Worm (Caenorhabditis elegans) whole organism, mixed stage, embryonic: ENCODE results near the gene C30H6.8.

Experiments used
- blmp-1 ChIP-seq: fragments of 150-350 bp; optimal IDR thresholded peaks from 2 replicates; lab custom pipeline; 2014; ENCODE audit warnings: missing biosample characterization, missing genetic modification characterization
- ceh-83 ChIP-seq: fragments of 200-800 bp; sonication (Bioruptor generic); optimal IDR thresholded peaks from 2 replicates; lab custom pipeline; 2018; ENCODE audit warnings: mild to moderate bottlenecking, missing genetic modification characterization, missing compliant biosample characterization
- elt-1 ChIP-seq: sonication (generic microtip); optimal IDR thresholded peaks from 2 replicates; lab custom pipeline; 2017; ENCODE audit warnings: missing genetic modification characterization, mild to moderate bottlenecking, missing compliant biosample characterization, antibody characterized with exemption, moderate library complexity, borderline replicate concordance; ENCODE audit not compliant: insufficient read depth
- lin-13 ChIP-seq: fragments of 150-350 bp; optimal IDR thresholded peaks from 2 replicates; lab custom pipeline; 2014; ENCODE audit warnings: missing biosample characterization, missing genetic modification characterization
- lsy-2 ChIP-seq: fragments of 150-350 bp; optimal IDR thresholded peaks from 2 replicates; lab custom pipeline; 2014; ENCODE audit warnings: missing biosample characterization, missing genetic modification characterization
- mep-1 ChIP-seq: fragments of 150-350 bp; optimal IDR thresholded peaks from 2 replicates; lab custom pipeline; 2017; ENCODE audit warnings: missing biosample characterization, missing genetic modification reagents, missing genetic modification characterization, inconsistent platforms
- nhr-237 ChIP-seq: fragments of 150-350 bp; optimal IDR thresholded peaks from 2 replicates; lab custom pipeline; 2014; ENCODE audit warnings: missing biosample characterization, missing genetic modification characterization
- nhr-28 ChIP-seq: fragments of 150-350 bp; optimal IDR thresholded peaks from 2 replicates; lab custom pipeline; 2014; ENCODE audit warnings: missing biosample characterization, missing genetic modification characterization
- snpc-4 ChIP-seq: fragments of 150-350 bp; optimal IDR thresholded peaks from 2 replicates; lab custom pipeline; 2014; ENCODE audit warnings: missing biosample characterization, missing genetic modification characterization
- sptf-1 ChIP-seq: sonication (generic microtip); optimal IDR thresholded peaks from 2 replicates; lab custom pipeline; 2017; ENCODE audit warnings: mild to moderate bottlenecking, missing genetic modification characterization, moderate library complexity, missing compliant biosample characterization
- tbx-8 ChIP-seq: fragments of 200-800 bp; sonication (Bioruptor generic); optimal IDR thresholded peaks from 2 replicates; lab custom pipeline; 2018; ENCODE audit warnings: mild to moderate bottlenecking, missing genetic modification characterization, moderate library complexity, missing compliant biosample characterization
- unc-39 ChIP-seq: fragments of 150-350 bp; optimal IDR thresholded peaks from 2 replicates; lab custom pipeline; 2014; ENCODE audit warnings: missing biosample characterization, missing genetic modification characterization

ce11 chrIV:17346599-17347218 lies 35.4 kb upstream of the C30H6.8 start, which contains the start of the genes clec-197 and clec-198:
- TF ChIP-seq lin-13 (tag; lab: Kevin White, UChicago) (no peak), elt-1 (tag; lab: Kevin White, UChicago) (no peak), tbx-8 (GFP tag; lab: Kevin White, UChicago) (no peak), nhr-28 (tag; lab: Kevin White, UChicago) (no peak), unc-39 (tag; lab: Kevin White, UChicago) (no peak), sptf-1 (tag; lab: Kevin White, UChicago) (no peak), ceh-83 (GFP tag; lab: Kevin White, UChicago) (no peak), mep-1 (tag; lab: Kevin White, UChicago) (no peak), blmp-1 (no peak), lsy-2 (tag; lab: Kevin White, UChicago) (no peak), snpc-4 (tag; lab: Kevin White, UChicago) (no peak), nhr-237 (tag; lab: Kevin White, UChicago) (no peak)
